Fruit fly (Drosophila melanogaster): ENCODE results near the gene dysc.
A peak's percentile ranks its signal among the peaks of the same experiment; 100 is the strongest.

Gene dysc

DNA sequence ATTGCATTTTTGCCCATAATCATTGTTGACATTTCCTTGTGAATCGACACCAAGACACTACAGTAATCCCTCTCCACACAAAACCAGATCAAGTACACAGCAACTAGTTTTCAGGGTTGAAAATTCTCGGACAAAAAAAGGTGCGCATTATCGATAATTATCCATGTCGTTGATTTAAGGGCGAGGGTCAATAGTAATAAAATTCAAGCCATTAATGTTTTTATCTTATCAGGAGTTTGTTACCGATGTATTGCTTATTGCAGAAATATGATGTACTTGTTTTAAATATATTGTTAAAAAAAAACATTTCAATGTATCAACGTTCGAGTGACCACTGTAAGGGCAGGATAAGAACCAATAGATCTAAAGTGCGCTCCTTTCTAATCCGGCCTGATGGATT is 15.7 kb upstream of the dysc start:
- TF ChIP-seq CG9948 (tag; optimal IDR thresholded peaks at IDR 0.05) (peak; percentile 25), Pif1B (GFP tag; optimal IDR thresholded peaks at IDR 0.05) (no peak), Snoo (tag; optimal IDR thresholded peaks at IDR 0.05) (no peak), CG12605 (GFP tag; IDR thresholded peaks at IDR 0.05) (no peak), fd96Ca (GFP tag; IDR thresholded peaks at IDR 0.05) (no peak), CG34367 (tag; optimal IDR thresholded peaks at IDR 0.05) (peak; percentile 28), gl (tag; optimal IDR thresholded peaks at IDR 0.05) (no peak), CG8159 (tag; optimal IDR thresholded peaks at IDR 0.05) (peak; percentile 43), CG17806 (tag; optimal IDR thresholded peaks at IDR 0.05) (peak; percentile 25), CG4496 (GFP tag; IDR thresholded peaks at IDR 0.05) (no peak), EcR (GFP tag; optimal IDR thresholded peaks at IDR 0.05) (no peak), Pif1A (GFP tag; optimal IDR thresholded peaks at IDR 0.05) (peak; percentile 40), CG32121 (GFP tag; IDR thresholded peaks at IDR 0.05) (no peak), CG13204 (GFP tag; optimal IDR thresholded peaks at IDR 0.05) (no peak), CG8301 (tag; optimal IDR thresholded peaks at IDR 0.05) (peak; percentile 16), CG14655 (GFP tag; optimal IDR thresholded peaks at IDR 0.05) (peak; percentile 42), Ets98B (GFP tag; IDR thresholded peaks at IDR 0.05) (no peak), D1 (tag; optimal IDR thresholded peaks at IDR 0.05) (peak; percentile 29), CG10348 (GFP tag; IDR thresholded peaks at IDR 0.05) (no peak), CG15710 (tag; optimal IDR thresholded peaks at IDR 0.05) (peak; percentile 46), rn (GFP tag; IDR thresholded peaks at IDR 0.05) (no peak)

DNA sequence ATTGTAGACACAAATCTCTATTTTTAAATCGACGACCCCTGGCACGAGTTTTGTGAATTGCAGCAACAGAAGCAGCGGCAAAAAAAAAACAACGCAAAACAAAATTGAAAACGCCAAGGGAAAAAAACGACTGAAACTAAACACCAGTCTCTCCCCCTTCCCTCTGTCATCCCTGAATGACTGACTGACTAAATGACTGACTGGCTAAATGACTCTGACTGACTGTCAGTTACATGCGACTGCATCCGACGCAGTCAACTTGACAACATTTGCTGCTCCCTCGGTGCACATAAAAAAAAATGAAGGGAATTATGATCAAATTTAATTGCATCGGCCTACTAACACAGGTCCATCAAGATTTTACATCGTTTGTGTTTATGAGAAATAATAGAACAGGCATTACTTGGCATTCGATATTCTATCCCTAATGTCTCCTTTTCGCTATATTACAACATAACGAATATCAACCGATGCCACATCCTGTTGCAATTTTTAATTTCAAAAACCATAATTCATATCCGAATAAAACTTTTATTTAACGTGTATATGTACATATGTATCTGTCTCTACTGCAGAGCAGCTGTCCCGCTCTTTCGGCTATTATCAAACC is 14.7 kb upstream of the dysc start:
- TF ChIP-seq CG9948 (tag; optimal IDR thresholded peaks at IDR 0.05) (peak; percentile 79), rn (GFP tag; IDR thresholded peaks at IDR 0.05) (peak; percentile 20; the same call in 1 of the 2 replicates), D1 (tag; optimal IDR thresholded peaks at IDR 0.05) (peak; percentile 17), CG32121 (GFP tag; IDR thresholded peaks at IDR 0.05) (peak; percentile 57), CG13204 (GFP tag; optimal IDR thresholded peaks at IDR 0.05) (no peak), CG12605 (GFP tag; IDR thresholded peaks at IDR 0.05) (no peak), Pif1A (GFP tag; optimal IDR thresholded peaks at IDR 0.05) (peak; percentile 73), CG34367 (tag; optimal IDR thresholded peaks at IDR 0.05) (peak; percentile 62), gl (tag; optimal IDR thresholded peaks at IDR 0.05) (peak; percentile 14), CG8301 (tag; optimal IDR thresholded peaks at IDR 0.05) (peak; percentile 72), CG4496 (GFP tag; IDR thresholded peaks at IDR 0.05) (peak; percentile 63; the same call in 2 of the 3 replicates), CG17806 (tag; optimal IDR thresholded peaks at IDR 0.05) (peak; percentile 75), Ets98B (GFP tag; IDR thresholded peaks at IDR 0.05) (no peak), CG8159 (tag; optimal IDR thresholded peaks at IDR 0.05) (peak; percentile 74), CG15710 (tag; optimal IDR thresholded peaks at IDR 0.05) (peak; percentile 78), CG14655 (GFP tag; optimal IDR thresholded peaks at IDR 0.05) (peak; percentile 77), CG10348 (GFP tag; IDR thresholded peaks at IDR 0.05) (no peak), fd96Ca (GFP tag; IDR thresholded peaks at IDR 0.05) (peak; percentile 79), EcR (GFP tag; optimal IDR thresholded peaks at IDR 0.05) (no peak), Snoo (tag; optimal IDR thresholded peaks at IDR 0.05) (no peak), Pif1B (GFP tag; optimal IDR thresholded peaks at IDR 0.05) (peak; percentile 55)

DNA sequence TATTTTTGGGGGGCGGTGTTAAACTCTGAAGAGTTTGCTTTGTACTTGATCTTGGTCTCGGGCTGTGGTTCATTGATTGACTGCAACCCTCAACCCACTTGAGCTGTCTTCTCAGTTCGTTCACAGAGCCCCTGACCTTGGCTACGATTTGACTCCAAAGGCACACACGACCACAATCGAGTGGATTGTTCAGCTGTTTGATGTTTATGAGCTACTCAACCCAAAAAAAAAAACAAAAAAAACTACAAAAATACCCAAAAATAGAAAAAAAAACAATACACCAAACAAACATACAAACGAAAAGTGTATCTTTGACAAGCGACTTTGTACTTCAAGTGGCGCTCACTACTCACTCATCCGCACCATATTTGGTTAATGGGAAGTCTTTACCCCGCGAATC is 11.5 kb upstream of the dysc start:
- no peak for TF ChIP-seq CG8301 (tag; optimal IDR thresholded peaks at IDR 0.05)
- no peak for TF ChIP-seq CG14655 (GFP tag; optimal IDR thresholded peaks at IDR 0.05)

DNA sequence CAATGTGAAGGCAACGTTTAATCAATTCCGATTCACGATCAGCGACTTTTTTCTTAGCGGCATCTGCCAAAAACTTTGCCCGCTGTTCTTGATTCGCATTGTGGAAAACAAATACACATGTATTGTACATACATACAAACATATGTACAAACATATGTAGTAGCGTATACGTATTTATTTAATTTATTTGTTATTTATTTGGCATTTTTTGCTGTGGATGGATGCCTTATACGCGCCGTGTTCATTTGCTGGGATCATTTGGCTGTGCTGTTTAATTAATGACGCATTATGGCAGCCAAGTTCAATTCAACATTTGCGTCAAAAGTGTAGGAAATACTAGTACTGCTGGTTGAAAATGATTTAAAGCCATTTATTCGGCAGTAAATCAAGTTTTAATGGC is 9.7 kb upstream of the dysc start:
- TF ChIP-seq CG15710 (tag; optimal IDR thresholded peaks at IDR 0.05) (no peak), rn (GFP tag; IDR thresholded peaks at IDR 0.05) (no peak), Pif1A (GFP tag; optimal IDR thresholded peaks at IDR 0.05) (no peak), EcR (GFP tag; optimal IDR thresholded peaks at IDR 0.05) (no peak), CG8301 (tag; optimal IDR thresholded peaks at IDR 0.05) (no peak), gl (tag; optimal IDR thresholded peaks at IDR 0.05) (no peak), CG10348 (GFP tag; IDR thresholded peaks at IDR 0.05) (no peak), CG32121 (GFP tag; IDR thresholded peaks at IDR 0.05) (no peak)

DNA sequence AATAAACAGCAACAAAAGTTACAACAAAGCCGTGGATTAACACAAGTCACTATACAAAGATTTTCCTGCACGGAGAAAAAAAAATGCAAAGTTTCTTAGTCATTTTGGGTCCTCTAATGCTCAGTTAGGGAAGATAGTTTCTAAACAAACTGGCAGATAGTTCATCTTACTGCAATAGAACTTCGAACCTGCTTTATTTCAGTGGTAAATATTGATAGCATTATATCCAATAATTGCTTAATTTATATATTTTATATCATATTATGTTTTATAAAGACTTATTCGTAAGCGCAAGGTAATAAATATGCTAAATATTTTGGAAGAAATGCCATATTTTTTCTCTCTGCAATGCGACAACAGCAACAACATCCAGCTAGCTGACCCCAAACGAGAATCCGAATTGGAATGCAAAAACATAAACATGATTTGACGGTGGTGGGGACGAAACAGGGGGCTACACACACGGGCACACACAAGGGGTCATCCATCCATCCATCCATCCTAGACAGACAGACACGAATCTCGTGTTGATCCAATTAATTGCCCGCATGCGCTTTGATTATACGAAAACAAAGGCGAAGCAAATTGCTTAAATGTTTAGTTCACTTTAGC is 8.7 kb upstream of the dysc start:
- peak; percentile 17 for TF ChIP-seq CG8301 (tag; optimal IDR thresholded peaks at IDR 0.05)
- TF ChIP-seq CG10348 (GFP tag; IDR thresholded peaks at IDR 0.05) = no peak
- peak; percentile 37; the same call in 1 of the 3 replicates for TF ChIP-seq CG4496 (GFP tag; IDR thresholded peaks at IDR 0.05)
- TF ChIP-seq CG9948 (tag; optimal IDR thresholded peaks at IDR 0.05) = peak; percentile 9
- peak; percentile 40 for TF ChIP-seq CG14655 (GFP tag; optimal IDR thresholded peaks at IDR 0.05)
- peak; percentile 48; the same call in 1 of the 2 replicates for TF ChIP-seq Ets98B (GFP tag; IDR thresholded peaks at IDR 0.05)
- TF ChIP-seq CG12605 (GFP tag; IDR thresholded peaks at IDR 0.05) = no peak
- peak; percentile 56 for TF ChIP-seq CG32121 (GFP tag; IDR thresholded peaks at IDR 0.05)

DNA sequence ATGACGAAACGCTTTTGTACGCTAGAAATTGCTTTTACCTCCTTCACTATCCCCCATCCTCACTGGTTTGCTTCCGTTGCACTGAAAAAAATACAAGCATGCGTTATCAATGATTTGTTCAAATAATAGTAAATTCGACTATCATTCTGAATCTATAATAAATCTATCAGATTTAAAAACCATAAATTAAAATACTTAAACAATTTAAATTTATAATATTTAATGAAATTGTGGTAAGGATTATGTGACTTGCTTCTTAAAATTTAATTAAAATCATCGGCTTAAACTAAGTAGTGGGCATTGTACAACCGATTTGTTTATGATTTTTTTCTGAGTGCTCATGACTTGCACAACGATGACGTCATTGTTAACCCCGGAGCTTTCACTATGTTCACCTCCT is 2.5 kb upstream of the dysc start:
- TF ChIP-seq Ets98B (GFP tag; IDR thresholded peaks at IDR 0.05) (no peak), rn (GFP tag; IDR thresholded peaks at IDR 0.05) (no peak), CG12605 (GFP tag; IDR thresholded peaks at IDR 0.05) (no peak), EcR (GFP tag; optimal IDR thresholded peaks at IDR 0.05) (no peak), CG10348 (GFP tag; IDR thresholded peaks at IDR 0.05) (no peak), Snoo (tag; optimal IDR thresholded peaks at IDR 0.05) (no peak), CG8301 (tag; optimal IDR thresholded peaks at IDR 0.05) (peak; percentile 24), CG8159 (tag; optimal IDR thresholded peaks at IDR 0.05) (peak; percentile 35), CG32121 (GFP tag; IDR thresholded peaks at IDR 0.05) (no peak), CG34367 (tag; optimal IDR thresholded peaks at IDR 0.05) (no peak), CG13204 (GFP tag; optimal IDR thresholded peaks at IDR 0.05) (no peak), CG17806 (tag; optimal IDR thresholded peaks at IDR 0.05) (no peak), fd96Ca (GFP tag; IDR thresholded peaks at IDR 0.05) (no peak), CG14655 (GFP tag; optimal IDR thresholded peaks at IDR 0.05) (peak; percentile 43), CG9948 (tag; optimal IDR thresholded peaks at IDR 0.05) (no peak), Pif1B (GFP tag; optimal IDR thresholded peaks at IDR 0.05) (no peak), CG15710 (tag; optimal IDR thresholded peaks at IDR 0.05) (peak; percentile 13), D1 (tag; optimal IDR thresholded peaks at IDR 0.05) (no peak), Pif1A (GFP tag; optimal IDR thresholded peaks at IDR 0.05) (no peak), CG4496 (GFP tag; IDR thresholded peaks at IDR 0.05) (no peak)

Measured in whole organism, pupa.